Worm (Caenorhabditis elegans): ENCODE measurements around the gene aly-2.

DNA sequence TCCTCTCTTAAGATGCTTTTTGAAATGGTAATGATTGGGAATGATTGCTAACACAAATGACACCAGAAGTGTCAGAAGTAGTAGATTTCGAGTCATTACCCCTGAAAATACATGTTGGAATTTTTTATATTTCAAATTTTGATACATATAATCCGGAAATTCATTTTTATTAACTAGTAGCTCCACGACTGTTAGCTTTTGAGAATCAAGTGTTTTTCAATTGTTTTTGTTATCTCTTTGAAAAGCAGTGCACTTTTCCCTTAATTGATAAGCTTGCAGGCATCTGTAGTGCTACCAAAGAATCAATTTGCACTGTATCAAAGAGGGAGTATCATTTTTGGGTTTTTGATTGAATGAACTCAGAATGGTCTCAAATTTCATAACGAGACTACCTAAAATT lies 17.8 kb downstream of the aly-2 start, which contains the start of gene pcp-2:
- TF ChIP-seq ref-2 (tag; optimal IDR thresholded peaks at IDR 0.05) (no peak), hlh-15 (tag; optimal IDR thresholded peaks at IDR 0.05) (no peak), npax-4 (tag; optimal IDR thresholded peaks at IDR 0.05) (no peak), pha-4 (tag; optimal IDR thresholded peaks at IDR 0.05) (no peak), ztf-16 (tag; optimal IDR thresholded peaks at IDR 0.05) (no peak), pha-2 (tag; optimal IDR thresholded peaks at IDR 0.05) (no peak), ama-1 (optimal IDR thresholded peaks at IDR 0.05) (no peak), zip-5 (tag; optimal IDR thresholded peaks at IDR 0.05) (no peak), rnt-1 (tag; optimal IDR thresholded peaks at IDR 0.05) (no peak), pqm-1 (tag; optimal IDR thresholded peaks at IDR 0.05) (no peak)
